Fruit fly (Drosophila melanogaster): ENCODE measurements around the gene Cyp28c1.

Gene Cyp28c1

DNA sequence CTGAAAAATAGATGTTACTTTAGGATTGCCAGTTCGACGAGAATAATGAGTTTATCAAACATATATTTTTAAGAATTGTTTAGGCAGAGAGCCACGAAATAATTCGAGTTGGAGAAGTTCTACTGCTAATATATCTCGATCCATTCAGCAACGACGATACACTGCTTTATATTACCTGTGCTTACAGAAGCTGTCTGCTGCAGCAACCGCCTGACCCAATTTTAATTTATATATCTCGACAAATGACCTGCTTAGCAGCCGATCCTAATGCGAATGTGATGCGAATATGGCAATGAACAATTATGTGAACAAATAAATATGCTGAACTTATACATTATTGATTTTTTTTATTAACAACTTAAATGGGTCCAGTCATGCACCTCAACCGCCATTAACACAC lies 40.9 kb upstream of the Cyp28c1 start:
- no peak for TF ChIP-seq Lpt (GFP tag; optimal IDR thresholded peaks at IDR 0.05)
- no peak for TF ChIP-seq CG6808 (GFP tag; optimal IDR thresholded peaks at IDR 0.05)
- TF ChIP-seq fd59A (GFP tag; optimal IDR thresholded peaks at IDR 0.05): no peak
- no peak for TF ChIP-seq fkh (GFP tag; optimal IDR thresholded peaks at IDR 0.05)

DNA sequence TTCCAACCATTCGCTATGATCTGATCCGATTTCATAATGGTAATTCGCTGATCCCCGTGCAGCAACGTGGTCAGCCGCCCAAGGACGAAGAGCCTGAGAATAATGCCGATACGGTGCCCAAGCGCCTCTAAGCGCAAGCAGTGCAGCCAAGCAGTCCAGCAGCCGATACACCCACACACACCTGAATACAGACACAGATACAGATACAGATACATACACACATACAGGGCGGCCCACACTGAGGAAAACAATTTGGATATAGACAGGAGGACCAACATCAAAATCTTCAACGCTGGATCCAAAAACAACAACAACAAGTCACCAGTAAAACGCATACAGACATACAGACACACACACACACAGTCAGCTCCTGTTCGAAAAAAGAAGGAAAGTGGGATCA lies 39.5 kb upstream of the Cyp28c1 start:
- TF ChIP-seq CG15336 (GFP tag; IDR thresholded peaks at IDR 0.05) (no peak), Sox102F (GFP tag; optimal IDR thresholded peaks at IDR 0.05) (no peak)

dm6 chrX:11805066-11805766 lies 34.2 kb upstream of the Cyp28c1 start:
- TF ChIP-seq Eip75B (GFP tag; optimal IDR thresholded peaks at IDR 0.05) (no peak), net (GFP tag; optimal IDR thresholded peaks at IDR 0.05) (no peak), Blimp-1 (GFP tag; optimal IDR thresholded peaks at IDR 0.05) (peak; percentile 28), CG6808 (GFP tag; optimal IDR thresholded peaks at IDR 0.05) (peak; percentile 30), CG3032 (tag; optimal IDR thresholded peaks at IDR 0.05) (no peak), fd59A (GFP tag; optimal IDR thresholded peaks at IDR 0.05) (no peak), vri (GFP tag; optimal IDR thresholded peaks at IDR 0.05) (no peak), CG6854 (GFP tag; optimal IDR thresholded peaks at IDR 0.05) (peak; percentile 76), Ets96B (tag; optimal IDR thresholded peaks at IDR 0.05) (no peak), Hr39 (GFP tag; optimal IDR thresholded peaks at IDR 0.05) (no peak), salr (GFP tag; optimal IDR thresholded peaks at IDR 0.05) (no peak), spab (GFP tag; optimal IDR thresholded peaks at IDR 0.05) (no peak), svp (GFP tag) (no peak), CG8632 (GFP tag; optimal IDR thresholded peaks at IDR 0.05) (no peak), cyc (GFP tag; optimal IDR thresholded peaks at IDR 0.05) (no peak), CG10631 (GFP tag; optimal IDR thresholded peaks at IDR 0.05) (no peak), CG7368 (GFP tag; optimal IDR thresholded peaks at IDR 0.05) (no peak), CG6163 (GFP tag; IDR thresholded peaks at IDR 0.05) (no peak), CG8119 (GFP tag; IDR thresholded peaks at IDR 0.05) (no peak; the same call in 2 of the 3 replicates), CG10669 (GFP tag; optimal IDR thresholded peaks at IDR 0.05) (no peak), CG16779 (tag; optimal IDR thresholded peaks at IDR 0.05) (no peak), pdm3 (GFP tag; optimal IDR thresholded peaks at IDR 0.05) (no peak), dac (GFP tag; optimal IDR thresholded peaks at IDR 0.05) (no peak), eg (GFP tag; IDR thresholded peaks at IDR 0.05) (peak; percentile 19; the same call in 1 of the 3 replicates), CG32006 (GFP tag; optimal IDR thresholded peaks at IDR 0.05) (no peak), CG31627 (GFP tag; optimal IDR thresholded peaks at IDR 0.05) (no peak), CG6792 (GFP tag; optimal IDR thresholded peaks at IDR 0.05) (no peak), Smox (GFP tag; optimal IDR thresholded peaks at IDR 0.05) (no peak), dsx (GFP tag; optimal IDR thresholded peaks at IDR 0.05; ENCODE audit: poor library complexity, severe bottlenecking) (peak; percentile 1), Sox14 (GFP tag; optimal IDR thresholded peaks at IDR 0.05) (no peak), CG15336 (GFP tag; IDR thresholded peaks at IDR 0.05) (no peak), Ets21C (GFP tag; optimal IDR thresholded peaks at IDR 0.05) (no peak), Eip78C (GFP tag) (peak; percentile 70), CG34406 (GFP tag; optimal IDR thresholded peaks at IDR 0.05) (no peak), CG9139 (GFP tag; optimal IDR thresholded peaks at IDR 0.05) (no peak), CG3919 (GFP tag; optimal IDR thresholded peaks at IDR 0.05) (no peak), Lpt (GFP tag; optimal IDR thresholded peaks at IDR 0.05) (no peak), esn (GFP tag; optimal IDR thresholded peaks at IDR 0.05) (no peak), CG6276 (GFP tag; optimal IDR thresholded peaks at IDR 0.05) (peak; percentile 45), lz (GFP tag; optimal IDR thresholded peaks at IDR 0.05) (no peak), fd85E (GFP tag; optimal IDR thresholded peaks at IDR 0.05) (no peak), CG4318 (GFP tag; optimal IDR thresholded peaks at IDR 0.05) (no peak), Hr4 (GFP tag; optimal IDR thresholded peaks at IDR 0.05) (no peak), fkh (GFP tag; optimal IDR thresholded peaks at IDR 0.05) (peak; percentile 33), ss (GFP tag; optimal IDR thresholded peaks at IDR 0.05) (peak; percentile 18 to 42)
